Worm (Caenorhabditis elegans): ENCODE measurements around the gene Y57G7A.3.
A peak's percentile ranks its signal among the peaks of the same experiment; 100 is the strongest.

The Y57G7A.3 gene

ce11 chrII:1285514-1285913 lies at the start of gene Y57G7A.3, which contains the start of gene Y57G7A.6:
Gene Y57G7A.3, plus strand, starts transcription at chrII:1285782.
Gene Y57G7A.6, minus strand, starts transcription at chrII:1285614.
- no peak for TF ChIP-seq ceh-19 (GFP tag; optimal IDR thresholded peaks at IDR 0.05)
- TF ChIP-seq K02D7.2 (tag; optimal IDR thresholded peaks at IDR 0.05): no peak
- no peak for TF ChIP-seq ztf-16 (tag; optimal IDR thresholded peaks at IDR 0.05)
- TF ChIP-seq ceh-24 (tag; optimal IDR thresholded peaks at IDR 0.05): no peak
- no peak for TF ChIP-seq fax-1 (tag; optimal IDR thresholded peaks at IDR 0.05)
- TF ChIP-seq ceh-2 (tag; optimal IDR thresholded peaks at IDR 0.05): no peak
- TF ChIP-seq Y22D7AL.16 (tag; optimal IDR thresholded peaks at IDR 0.05): no peak
- TF ChIP-seq ceh-34 (tag; optimal IDR thresholded peaks at IDR 0.05): no peak
- no peak for TF ChIP-seq ama-1 (optimal IDR thresholded peaks at IDR 0.05)
- TF ChIP-seq npax-4 (tag; optimal IDR thresholded peaks at IDR 0.05): no peak
- TF ChIP-seq ref-2 (tag; optimal IDR thresholded peaks at IDR 0.05): no peak
- no peak for TF ChIP-seq dmd-4 (tag; optimal IDR thresholded peaks at IDR 0.05; ENCODE audit: borderline replicate concordance)
- no peak for TF ChIP-seq ceh-6 (GFP tag; optimal IDR thresholded peaks at IDR 0.05)
- TF ChIP-seq unc-3 (GFP tag; conservative IDR thresholded peaks at IDR 0.05): no peak
- TF ChIP-seq unc-3 (tag; optimal IDR thresholded peaks at IDR 0.05): no peak
- no peak for TF ChIP-seq ceh-45 (GFP tag; IDR thresholded peaks at IDR 0.05)
- no peak for TF ChIP-seq T23F11.4 (GFP tag; optimal IDR thresholded peaks at IDR 0.05)
- TF ChIP-seq ceh-18 (tag; optimal IDR thresholded peaks at IDR 0.05): no peak
- no peak for TF ChIP-seq ceh-30 (tag; optimal IDR thresholded peaks at IDR 0.05)
- no peak for TF ChIP-seq eyg-1 (tag; optimal IDR thresholded peaks at IDR 0.05)

- no peak for TF ChIP-seq gmeb-2 (tag; optimal IDR thresholded peaks at IDR 0.05)
- no peak for TF ChIP-seq ceh-45 (GFP tag; IDR thresholded peaks at IDR 0.05)
- TF ChIP-seq unc-86 (tag; optimal IDR thresholded peaks at IDR 0.05): no peak
- TF ChIP-seq eyg-1 (tag; optimal IDR thresholded peaks at IDR 0.05): no peak
- no peak for TF ChIP-seq ceh-24 (tag; optimal IDR thresholded peaks at IDR 0.05)
- no peak for TF ChIP-seq unc-3 (GFP tag; conservative IDR thresholded peaks at IDR 0.05)
- TF ChIP-seq unc-3 (tag; optimal IDR thresholded peaks at IDR 0.05): no peak
- no peak for TF ChIP-seq pha-2 (tag; optimal IDR thresholded peaks at IDR 0.05)
- no peak for TF ChIP-seq hlh-15 (tag; optimal IDR thresholded peaks at IDR 0.05)
Measured at ce11 chrII:1236003-1236402, 49.6 kb upstream of the Y57G7A.3 start.

- TF ChIP-seq npax-4 (tag; optimal IDR thresholded peaks at IDR 0.05) (no peak), nfya-1 (tag; optimal IDR thresholded peaks at IDR 0.05) (peak; percentile 36), pha-4 (tag; optimal IDR thresholded peaks at IDR 0.05) (no peak), ceh-31 (tag; optimal IDR thresholded peaks at IDR 0.05) (no peak)
Measured at ce11 chrII:1236479-1236878, 49.1 kb upstream of the Y57G7A.3 start.

DNA sequence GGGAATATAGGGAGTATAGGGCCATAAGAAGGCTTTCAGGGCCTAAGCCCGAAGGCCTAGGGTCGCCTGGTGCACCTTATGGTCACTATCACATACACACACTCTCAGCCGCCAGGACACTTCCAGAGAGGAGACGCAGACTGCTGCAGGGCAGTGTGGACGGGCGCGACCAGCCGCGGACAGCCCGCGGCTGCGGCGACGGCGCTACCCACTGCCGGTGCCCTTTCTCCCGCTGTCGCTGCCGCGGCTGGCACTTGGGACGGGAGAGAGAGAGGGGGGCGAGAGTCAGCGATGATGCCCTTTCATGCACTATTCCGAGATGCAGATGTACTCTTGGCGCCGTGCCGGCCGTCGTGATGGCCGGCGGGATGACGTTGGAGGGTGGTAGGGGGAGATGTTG lies 47.7 kb upstream of the Y57G7A.3 start:
- no peak for TF ChIP-seq ceh-24 (tag; optimal IDR thresholded peaks at IDR 0.05)
- TF ChIP-seq ceh-2 (tag; optimal IDR thresholded peaks at IDR 0.05): no peak
- TF ChIP-seq ttx-3 (tag; optimal IDR thresholded peaks at IDR 0.05): no peak
- TF ChIP-seq rnt-1 (tag; optimal IDR thresholded peaks at IDR 0.05): peak; percentile 64
- TF ChIP-seq ceh-6 (GFP tag; optimal IDR thresholded peaks at IDR 0.05): no peak
- TF ChIP-seq ceh-19 (GFP tag; optimal IDR thresholded peaks at IDR 0.05): no peak
- no peak for TF ChIP-seq C08G9.2 (tag; optimal IDR thresholded peaks at IDR 0.05)
- peak; percentile 52 for TF ChIP-seq sdc-2 (tag; optimal IDR thresholded peaks at IDR 0.05)
- TF ChIP-seq ceh-22 (tag; optimal IDR thresholded peaks at IDR 0.05): no peak
- no peak for TF ChIP-seq unc-86 (tag; optimal IDR thresholded peaks at IDR 0.05)
- peak; percentile 5 for TF ChIP-seq fkh-6 (tag; optimal IDR thresholded peaks at IDR 0.05)
- TF ChIP-seq ceh-48 (tag; optimal IDR thresholded peaks at IDR 0.05): no peak
- TF ChIP-seq mec-3 (tag; optimal IDR thresholded peaks at IDR 0.05; ENCODE audit: borderline replicate concordance): peak; percentile 19
- no peak for TF ChIP-seq unc-55 (GFP tag; optimal IDR thresholded peaks at IDR 0.05)
- TF ChIP-seq fax-1 (tag; optimal IDR thresholded peaks at IDR 0.05): no peak
- no peak for TF ChIP-seq lin-11 (tag; optimal IDR thresholded peaks at IDR 0.05)
- TF ChIP-seq nhr-232 (tag; optimal IDR thresholded peaks at IDR 0.05): no peak
- no peak for TF ChIP-seq odd-2 (tag; optimal IDR thresholded peaks at IDR 0.05)
- TF ChIP-seq ref-2 (tag; optimal IDR thresholded peaks at IDR 0.05): peak; percentile 36
- peak; percentile 30 for TF ChIP-seq ets-4 (tag; optimal IDR thresholded peaks at IDR 0.05)
- TF ChIP-seq gmeb-2 (tag; optimal IDR thresholded peaks at IDR 0.05): no peak
- no peak for TF ChIP-seq ceh-30 (tag; optimal IDR thresholded peaks at IDR 0.05)
- TF ChIP-seq tbx-7 (tag; optimal IDR thresholded peaks at IDR 0.05): no peak
- no peak for TF ChIP-seq nhr-11 (tag; optimal IDR thresholded peaks at IDR 0.05)
- peak; percentile 67 for TF ChIP-seq hlh-6 (tag; optimal IDR thresholded peaks at IDR 0.05)
- no peak for TF ChIP-seq pat-9 (tag; optimal IDR thresholded peaks at IDR 0.05)
- TF ChIP-seq ceh-31 (tag; optimal IDR thresholded peaks at IDR 0.05): peak; percentile 9
- TF ChIP-seq sox-4 (tag; optimal IDR thresholded peaks at IDR 0.05): peak; percentile 50
- peak; percentile 45 for TF ChIP-seq ceh-14 (tag; optimal IDR thresholded peaks at IDR 0.05)
- TF ChIP-seq hlh-30 (tag; optimal IDR thresholded peaks at IDR 0.05; ENCODE audit: insufficient read depth): no peak

Data from whole organism, late embryonic.